Fruit fly (Drosophila melanogaster) whole organism, embryonic: ENCODE measurements around the gene Abl.

Experiments
- Atf-2 ChIP-seq: fragments of 200-800 bp; sonication (Bioruptor generic); optimal IDR thresholded peaks from 2 replicates; lab custom pipeline; 2016; ENCODE audit warnings: missing biosample characterization, missing genetic modification characterization
- Atf3 ChIP-seq: fragments of 200-800 bp; sonication (Bioruptor generic); optimal IDR thresholded peaks from 3 replicates; lab custom pipeline; 2016; ENCODE audit warnings: missing biosample characterization, missing genetic modification characterization
- B-H2 ChIP-seq: fragments of 200-800 bp; sonication (Bioruptor generic); optimal IDR thresholded peaks from 2 replicates; lab custom pipeline; 2018; ENCODE audit warnings: missing biosample characterization, mild to moderate bottlenecking, missing genetic modification characterization
- Bteb2 ChIP-seq: fragments of 200-800 bp; sonication (Bioruptor generic); optimal IDR thresholded peaks from 2 replicates; lab custom pipeline; 2016; ENCODE audit warnings: missing biosample characterization, missing genetic modification characterization
- CG10321 ChIP-seq: fragments of 200-800 bp; sonication (Bioruptor generic); IDR thresholded peaks from 2 replicates; pipeline ENCODE4 v1.3.6; 2022; ENCODE audit warnings: missing biosample characterization, missing genetic modification characterization
- CG12744 ChIP-seq: fragments of 200-800 bp; sonication (Bioruptor generic); optimal IDR thresholded peaks from 2 replicates; lab custom pipeline; 2016; ENCODE audit warnings: missing biosample characterization, missing genetic modification characterization
- CG14710 ChIP-seq: fragments of 200-800 bp; sonication (Bioruptor generic); optimal IDR thresholded peaks from 3 replicates; lab custom pipeline; 2019; ENCODE audit warnings: missing biosample characterization, mild to moderate bottlenecking, missing genetic modification characterization, moderate library complexity
- CG15073 ChIP-seq: fragments of 200-800 bp; sonication (Bioruptor generic); optimal IDR thresholded peaks from 2 replicates; lab custom pipeline; 2016; ENCODE audit warnings: missing biosample characterization, missing genetic modification characterization
- CG1603 ChIP-seq: fragments of 200-800 bp; sonication (Bioruptor generic); optimal IDR thresholded peaks from 2 replicates; lab custom pipeline; 2019; ENCODE audit warnings: missing biosample characterization, mild to moderate bottlenecking, missing genetic modification characterization, moderate library complexity
- CG16813 ChIP-seq: fragments of 200-800 bp; sonication (Bioruptor generic); IDR thresholded peaks from 3 replicates; pipeline ENCODE4 v1.3.6; 2022; ENCODE audit warnings: missing biosample characterization, missing genetic modification characterization; ENCODE audit not compliant: partially characterized antibody
- CG17829 ChIP-seq: fragments of 200-800 bp; optimal IDR thresholded peaks from 2 replicates; lab custom pipeline; 2019; ENCODE audit warnings: missing biosample characterization, mild to moderate bottlenecking, missing genetic modification characterization, moderate library complexity
- CG18011 ChIP-seq: fragments of 200-800 bp; sonication (Bioruptor generic); optimal IDR thresholded peaks from 2 replicates; lab custom pipeline; 2017; ENCODE audit warnings: missing biosample characterization, missing genetic modification characterization, mild to moderate bottlenecking, moderate library complexity, missing genotype
- CG2678 ChIP-seq: fragments of 200-800 bp; sonication (Bioruptor generic); optimal IDR thresholded peaks from 3 replicates; lab custom pipeline; 2019; ENCODE audit warnings: missing biosample characterization, mild to moderate bottlenecking, missing genetic modification characterization, moderate library complexity
- CG2712 ChIP-seq: fragments of 200-800 bp; optimal IDR thresholded peaks from 3 replicates; lab custom pipeline; 2019; ENCODE audit warnings: missing biosample characterization, mild to moderate bottlenecking, missing genetic modification characterization, moderate library complexity
- CG31224 ChIP-seq: fragments of 200-800 bp; sonication (Bioruptor generic); IDR thresholded peaks from 2 replicates; pipeline ENCODE4 v1.3.6; 2022; ENCODE audit warnings: missing biosample characterization, missing genetic modification characterization
- CG9797 ChIP-seq: fragments of 200-800 bp; sonication (Bioruptor generic); optimal IDR thresholded peaks from 3 replicates; lab custom pipeline; 2018; ENCODE audit warnings: missing biosample characterization, mild to moderate bottlenecking, missing genetic modification characterization
- CG9817 ChIP-seq: fragments of 200-800 bp; sonication (Bioruptor generic); optimal IDR thresholded peaks from 2 replicates; lab custom pipeline; 2018; ENCODE audit warnings: missing biosample characterization, mild to moderate bottlenecking, missing genetic modification characterization, moderate library complexity
- Doc3 ChIP-seq: fragments of 200-800 bp; sonication (Bioruptor generic); IDR thresholded peaks from 3 replicates; pipeline ENCODE4 v1.3.6; 2022; ENCODE audit warnings: missing biosample characterization, missing genetic modification characterization; ENCODE audit not compliant: partially characterized antibody
- E2f2 ChIP-seq: fragments of 200-800 bp; sonication (Bioruptor generic); IDR thresholded peaks from 2 replicates; pipeline ENCODE4 v1.3.6; 2022; ENCODE audit warnings: missing biosample characterization, missing genetic modification characterization
- ERR ChIP-seq: fragments of 200-800 bp; sonication (Bioruptor generic); optimal IDR thresholded peaks from 2 replicates; lab custom pipeline; 2016; ENCODE audit warnings: missing biosample characterization, missing genetic modification characterization
- Eip74EF ChIP-seq, 2 experiments: fragments of 200-800 bp in 1 of 2; fragments of >200 bp in 1 of 2; sonication (Bioruptor generic) in 1 of 2; optimal IDR thresholded peaks; 2 replicates each; lab custom pipeline; 2017 to 2019; ENCODE audit warnings: missing biosample characterization in 2 of 2, missing genetic modification characterization in 2 of 2, mild to moderate bottlenecking in 1 of 2, moderate library complexity in 1 of 2
- Gug ChIP-seq: fragments of 200-800 bp; sonication (Bioruptor generic); IDR thresholded peaks from 4 replicates; pipeline ENCODE4 v1.3.6; 2022; ENCODE audit warnings: missing biosample characterization, missing genetic modification characterization
- H2.0 ChIP-seq: fragments of 200-800 bp; sonication (Bioruptor generic); IDR thresholded peaks from 2 replicates; pipeline ENCODE4 v1.3.6; 2022; ENCODE audit warnings: missing biosample characterization, missing genetic modification characterization
- Hmx ChIP-seq: fragments of 200-800 bp; sonication (Bioruptor generic); optimal IDR thresholded peaks from 2 replicates; lab custom pipeline; 2016; ENCODE audit warnings: missing biosample characterization, missing genetic modification characterization
- MESR4 ChIP-seq: fragments of 200-800 bp; sonication (Bioruptor generic); optimal IDR thresholded peaks from 2 replicates; lab custom pipeline; 2018; ENCODE audit warnings: missing biosample characterization, mild to moderate bottlenecking, missing genetic modification characterization, moderate library complexity
- NK7.1 ChIP-seq: fragments of 200-800 bp; sonication (Bioruptor generic); optimal IDR thresholded peaks from 3 replicates; lab custom pipeline; 2016; ENCODE audit warnings: missing biosample characterization, missing genetic modification characterization
- Sox102F ChIP-seq: fragments of 200-800 bp; sonication (Bioruptor generic); optimal IDR thresholded peaks from 2 replicates; lab custom pipeline; 2018; ENCODE audit warnings: missing biosample characterization, mild to moderate bottlenecking, missing genetic modification characterization, moderate library complexity
- Stat92E ChIP-seq, 3 experiments: fragments of >200 bp in 2 of 3; fragments of 200-800 bp in 1 of 3; sonication (Bioruptor generic) in 1 of 3; optimal IDR thresholded peaks; 2 replicates each; lab custom pipeline; 2017 to 2019; ENCODE audit warnings: missing biosample characterization in 3 of 3, missing genetic modification characterization in 3 of 3, mild to moderate bottlenecking in 1 of 3, moderate library complexity in 1 of 3
- Trl ChIP-seq, 3 experiments: fragments of >200 bp in 2 of 3; fragments of 200-800 bp in 1 of 3; sonication (Bioruptor generic) in 1 of 3; optimal IDR thresholded peaks; 2 replicates in 1 of 3; 3 replicates in 2 of 3; lab custom pipeline; 2016 to 2017; ENCODE audit warnings: missing biosample characterization in 1 of 3, missing genetic modification characterization in 1 of 3
- YL-1 ChIP-seq: fragments of 200-800 bp; sonication (Bioruptor generic); optimal IDR thresholded peaks from 3 replicates; lab custom pipeline; 2017; ENCODE audit warnings: missing biosample characterization, mild to moderate bottlenecking, missing genetic modification characterization
- amos ChIP-seq: fragments of 200-800 bp; sonication (Bioruptor generic); IDR thresholded peaks from 2 replicates; pipeline ENCODE4 v1.3.6; 2022; ENCODE audit warnings: missing biosample characterization, missing genetic modification characterization; ENCODE audit not compliant: partially characterized antibody
- ara ChIP-seq: fragments of 200-800 bp; sonication (Bioruptor generic); IDR thresholded peaks from 2 replicates; pipeline ENCODE4 v1.3.6; 2022; ENCODE audit warnings: missing biosample characterization, missing genetic modification characterization
- br ChIP-seq: fragments of >200 bp; optimal IDR thresholded peaks from 2 replicates; lab custom pipeline; 2017
- chm ChIP-seq: fragments of 200-800 bp; sonication (Bioruptor generic); IDR thresholded peaks from 2 replicates; pipeline ENCODE4 v1.3.6; 2022; ENCODE audit warnings: missing biosample characterization, missing genetic modification characterization
- corto ChIP-seq: fragments of 200-800 bp; sonication (Bioruptor generic); optimal IDR thresholded peaks from 2 replicates; lab custom pipeline; 2016; ENCODE audit warnings: missing biosample characterization, mild to moderate bottlenecking, missing genetic modification characterization, moderate library complexity
- hbn ChIP-seq: fragments of 200-800 bp; sonication (Bioruptor generic); IDR thresholded peaks from 2 replicates; pipeline ENCODE4 v1.3.6; 2022; ENCODE audit warnings: missing biosample characterization, missing genetic modification characterization; ENCODE audit not compliant: partially characterized antibody
- hkb ChIP-seq, 2 experiments: fragments of 200-800 bp in 1 of 2; fragments of >200 bp in 1 of 2; sonication (Bioruptor generic) in 1 of 2; IDR thresholded peaks in 1 of 2; optimal IDR thresholded peaks in 1 of 2; 2 replicates each; pipeline versions ENCODE4 v1.3.6 to Lab custom; 2017 to 2022; ENCODE audit warnings: missing biosample characterization in 1 of 2, missing genetic modification characterization in 1 of 2
- ind ChIP-seq: fragments of 200-800 bp; sonication (Bioruptor generic); optimal IDR thresholded peaks from 3 replicates; lab custom pipeline; 2016; ENCODE audit warnings: missing biosample characterization, missing genetic modification characterization
- jumu ChIP-seq: fragments of 200-800 bp; sonication (Bioruptor generic); optimal IDR thresholded peaks from 3 replicates; lab custom pipeline; 2016; ENCODE audit warnings: missing biosample characterization, missing genetic modification characterization
- knrl ChIP-seq: fragments of 200-800 bp; sonication (Bioruptor generic); IDR thresholded peaks from 3 replicates; pipeline ENCODE4 v1.3.6; 2022; ENCODE audit warnings: missing biosample characterization, missing genetic modification characterization; ENCODE audit not compliant: partially characterized antibody
- lola ChIP-seq, 3 experiments: fragments of >200 bp in 2 of 3; fragments of 200-800 bp in 1 of 3; sonication (Bioruptor generic) in 1 of 3; optimal IDR thresholded peaks; 2 replicates each; lab custom pipeline; 2017 to 2019; ENCODE audit warnings: missing biosample characterization in 3 of 3, missing genetic modification characterization in 3 of 3, mild to moderate bottlenecking in 1 of 3, moderate library complexity in 1 of 3
- lov ChIP-seq, 2 experiments: fragments of 200-800 bp in 1 of 2; fragments of >200 bp in 1 of 2; sonication (Bioruptor generic) in 1 of 2; IDR thresholded peaks in 1 of 2; optimal IDR thresholded peaks in 1 of 2; 2 replicates in 1 of 2; 3 replicates in 1 of 2; pipeline versions ENCODE4 v1.3.6 to Lab custom; 2017 to 2022; ENCODE audit warnings: missing biosample characterization in 1 of 2, missing genetic modification characterization in 1 of 2
- nerfin-2 ChIP-seq: fragments of 200-800 bp; sonication (Bioruptor generic); IDR thresholded peaks from 2 replicates; pipeline ENCODE4 v1.3.6; 2022; ENCODE audit warnings: missing biosample characterization, missing genetic modification characterization; ENCODE audit not compliant: partially characterized antibody
- peb ChIP-seq: fragments of 200-800 bp; sonication (Bioruptor generic); IDR thresholded peaks from 2 replicates; pipeline ENCODE4 v1.3.6; 2022; ENCODE audit warnings: missing biosample characterization, missing genetic modification characterization
- rib ChIP-seq: fragments of 200-800 bp; sonication (Bioruptor generic); IDR thresholded peaks from 2 replicates; pipeline ENCODE4 v1.3.6; 2022; ENCODE audit warnings: missing biosample characterization, missing genetic modification characterization
- sr ChIP-seq: fragments of 200-800 bp; sonication (Bioruptor generic); IDR thresholded peaks from 3 replicates; pipeline ENCODE4 v1.3.6; 2022; ENCODE audit warnings: missing biosample characterization, missing genetic modification characterization
- tio ChIP-seq: fragments of 200-800 bp; sonication (Bioruptor generic); optimal IDR thresholded peaks from 2 replicates; lab custom pipeline; 2017; ENCODE audit warnings: missing biosample characterization, missing genetic modification characterization, inconsistent platforms
- tx ChIP-seq: fragments of 200-800 bp; sonication (Bioruptor generic); optimal IDR thresholded peaks from 2 replicates; lab custom pipeline; 2016; ENCODE audit warnings: missing biosample characterization, missing genetic modification characterization
- usp ChIP-seq: fragments of >200 bp; optimal IDR thresholded peaks from 2 replicates; lab custom pipeline; 2017; ENCODE audit warnings: missing biosample characterization, missing genetic modification characterization

The Abl gene

DNA sequence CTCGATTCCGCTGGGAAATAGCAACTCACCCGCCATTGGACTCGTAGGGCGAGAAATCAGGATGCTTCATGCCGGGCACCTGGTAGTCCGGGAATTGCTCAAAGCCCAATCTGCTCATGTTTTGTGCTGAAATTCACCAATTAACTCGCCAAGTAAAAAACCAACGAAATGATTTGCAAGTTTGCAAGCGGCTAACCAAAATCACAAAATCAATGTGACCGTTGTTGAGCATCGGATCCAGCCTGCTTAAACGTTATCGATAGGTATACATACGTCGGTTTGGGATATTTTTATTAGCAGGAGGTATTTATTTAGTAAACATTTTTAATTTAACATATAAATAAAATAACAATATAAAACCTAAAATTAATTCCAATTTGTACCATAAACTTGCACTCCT, 37.5 kb downstream of the Abl start, which contains the start of gene Prosbeta6 (continued):
- TF ChIP-seq corto (GFP tag; lab: Kevin White, UChicago) = no peak
- TF ChIP-seq CG15073 (GFP tag; lab: Kevin White, UChicago) = no peak
- no peak for TF ChIP-seq Eip74EF (GFP tag; optimal IDR thresholded peaks at IDR 0.05; lab: Kevin White, UChicago)
- TF ChIP-seq NK7.1 = no peak
- peak; percentile 44; the same call in 2 of the 3 replicates for TF ChIP-seq CG16813
- TF ChIP-seq CG2712 (tag; lab: Kevin White, UChicago) = peak; percentile 18
- TF ChIP-seq CG17829 (tag; lab: Kevin White, UChicago) = peak; percentile 10
- no peak for TF ChIP-seq jumu
- no peak for TF ChIP-seq chm
- TF ChIP-seq Atf-2 (GFP tag; lab: Kevin White, UChicago) = no peak
- TF ChIP-seq CG9797 (GFP tag; lab: Kevin White, UChicago) = peak; percentile 71
- peak; percentile 13 for TF ChIP-seq YL-1 (GFP tag; lab: Kevin White, UChicago)
- TF ChIP-seq Bteb2 (GFP tag; lab: Kevin White, UChicago) = no peak
- no peak for TF ChIP-seq CG10321 (GFP tag; lab: Robert Waterston, UW)
- peak; percentile 48 for TF ChIP-seq E2f2
- TF ChIP-seq ara (GFP tag; lab: Robert Waterston, UW) = no peak
- peak; percentile 27 for TF ChIP-seq CG14710 (tag; lab: Kevin White, UChicago)
- peak; percentile 62 for TF ChIP-seq amos (GFP tag; lab: Robert Waterston, UW)
- peak; percentile 25 for TF ChIP-seq CG1603
- TF ChIP-seq hbn (GFP tag; lab: Robert Waterston, UW) = peak; percentile 43
- no peak for TF ChIP-seq CG2678
- TF ChIP-seq Trl (optimal IDR thresholded peaks at IDR 0.05; lab: Kevin White, UChicago) = no peak
- no peak for TF ChIP-seq Trl (GFP tag; optimal IDR thresholded peaks at IDR 0.05; lab: Kevin White, UChicago)
- TF ChIP-seq Sox102F = no peak
- TF ChIP-seq lola (GFP tag; optimal IDR thresholded peaks at IDR 0.05; lab: Kevin White, UChicago) = no peak
- no peak for TF ChIP-seq CG12744
- no peak for TF ChIP-seq sr
- TF ChIP-seq H2.0 (GFP tag; lab: Robert Waterston, UW) = no peak
- TF ChIP-seq B-H2 (GFP tag; lab: Kevin White, UChicago) = no peak
- TF ChIP-seq Doc3 = peak; percentile 53; the same call in 1 of the 3 replicates
- TF ChIP-seq, all 482 proteins: peak for 43

DNA sequence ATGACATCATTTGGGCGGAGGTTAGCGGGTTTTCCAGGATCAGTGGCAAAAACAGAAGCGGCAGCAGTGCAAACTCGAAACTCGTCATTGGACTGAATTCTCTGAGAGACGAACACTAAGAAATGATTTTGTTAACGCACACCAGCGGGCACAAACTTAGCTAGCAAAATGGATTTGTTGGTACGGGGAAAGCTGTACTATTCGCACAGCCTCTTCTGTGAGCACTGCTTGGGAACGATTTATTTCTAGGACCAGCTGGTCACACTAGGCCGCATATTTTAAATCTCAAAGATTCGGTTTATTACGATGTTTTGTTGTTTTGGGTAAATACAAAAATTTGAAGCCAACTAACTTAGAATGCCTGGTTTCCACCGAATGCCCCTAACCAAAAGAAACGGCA, 38.6 kb downstream of the Abl start, which contains the start of gene CG4098:
TSS of gene CG4098 (minus strand) at position 228 of the 400 bp plus-strand sequence.
- TF ChIP-seq Gug (GFP tag; lab: Robert Waterston, UW) = peak; percentile 91
- peak; percentile 29 for TF ChIP-seq Sox102F
- no peak for TF ChIP-seq tio (GFP tag; lab: Kevin White, UChicago)
- peak; percentile 75 for TF ChIP-seq ind (GFP tag; lab: Kevin White, UChicago)
- peak; percentile 8 for TF ChIP-seq CG18011 (GFP tag; lab: Kevin White, UChicago)
- TF ChIP-seq MESR4 (GFP tag; lab: Kevin White, UChicago) = peak; percentile 33
- peak; percentile 39 for TF ChIP-seq ERR
- peak; percentile 55 for TF ChIP-seq CG9817 (tag; lab: Kevin White, UChicago)
- no peak for TF ChIP-seq peb (GFP tag; lab: Robert Waterston, UW)
- TF ChIP-seq Stat92E (GFP tag; optimal IDR thresholded peaks at IDR 0.05; lab: Kevin White, UChicago) = no peak
- TF ChIP-seq Atf3 = peak; percentile 36
- TF ChIP-seq hkb (optimal IDR thresholded peaks at IDR 0.05; lab: Kevin White, UChicago) = no peak
- 0 out of 2 replicates have a peak, but pooled peaks have one; percentile 34 for TF ChIP-seq hkb (GFP tag; IDR thresholded peaks at IDR 0.05; lab: Robert Waterston, UW)
- peak; percentile 30; the same call in 1 of the 2 replicates for TF ChIP-seq CG31224 (GFP tag; lab: Robert Waterston, UW)
- peak; percentile 13 for TF ChIP-seq Atf-2 (GFP tag; lab: Kevin White, UChicago)
- TF ChIP-seq rib = no peak
- no peak for TF ChIP-seq br
- no peak for TF ChIP-seq tx (GFP tag; lab: Kevin White, UChicago)
- TF ChIP-seq lov (optimal IDR thresholded peaks at IDR 0.05; lab: Kevin White, UChicago) = no peak
- 0 out of 3 replicates have a peak, but pooled peaks have one; percentile 9 for TF ChIP-seq lov (GFP tag; IDR thresholded peaks at IDR 0.05; lab: Robert Waterston, UW)
- no peak for TF ChIP-seq Hmx
- TF ChIP-seq knrl (GFP tag; lab: Robert Waterston, UW) = 0 out of 3 replicates have a peak, but pooled peaks have one; percentile 21
- TF ChIP-seq usp (GFP tag; lab: Kevin White, UChicago) = no peak
- TF ChIP-seq nerfin-2 = no peak
